Worm (Caenorhabditis elegans): ENCODE measurements around the gene glb-30.

- TF ChIP-seq aly-1 (tag; optimal IDR thresholded peaks at IDR 0.05): no peak
- TF ChIP-seq ceh-36 (tag; optimal IDR thresholded peaks at IDR 0.05): no peak
- no peak for TF ChIP-seq hmg-4 (GFP tag; optimal IDR thresholded peaks at IDR 0.05)
- no peak for TF ChIP-seq hmbx-1 (tag; optimal IDR thresholded peaks at IDR 0.05)
- TF ChIP-seq scrt-1 (GFP tag; IDR thresholded peaks at IDR 0.05): no peak
- no peak for TF ChIP-seq ama-1 (optimal IDR thresholded peaks at IDR 0.05)
- no peak for TF ChIP-seq tbx-37 (GFP tag; conservative IDR thresholded peaks at IDR 0.05)
- TF ChIP-seq F13C5.2 (tag; optimal IDR thresholded peaks at IDR 0.05): no peak
- TF ChIP-seq ets-7 (tag; optimal IDR thresholded peaks at IDR 0.05): no peak
- TF ChIP-seq sea-1 (GFP tag; conservative IDR thresholded peaks at IDR 0.05): no peak
Observed at ce11 chrIII:1680393-1680792, 12.0 kb upstream of the glb-30 start.
